Worm (Caenorhabditis elegans) whole organism, L3 larva: ENCODE data around the gene Y57G11C.5.

Source experiments
- ZK546.5 ChIP-seq: sonication (generic microtip); optimal IDR thresholded peaks from 2 replicates; lab custom pipeline; 2017; ENCODE audit warnings: missing biosample characterization, missing genetic modification characterization
- ceh-28 ChIP-seq: fragments of 150-350 bp; optimal IDR thresholded peaks from 2 replicates; lab custom pipeline; 2014; ENCODE audit warnings: missing biosample characterization, missing genetic modification reagents, missing genetic modification characterization
- egl-27 ChIP-seq: sonication (generic microtip); optimal IDR thresholded peaks from 4 replicates; lab custom pipeline; 2017; ENCODE audit warnings: missing biosample characterization, missing genetic modification reagents, missing genetic modification characterization
- elt-1 ChIP-seq: fragments of 150-350 bp; optimal IDR thresholded peaks from 2 replicates; lab custom pipeline; 2014; ENCODE audit warnings: missing biosample characterization, missing genetic modification characterization
- fos-1 ChIP-seq: fragments of 150-350 bp; optimal IDR thresholded peaks from 2 replicates; lab custom pipeline; 2014; ENCODE audit warnings: missing biosample characterization, missing genetic modification characterization
- mdl-1 ChIP-seq: fragments of 150-350 bp; optimal IDR thresholded peaks from 2 replicates; lab custom pipeline; 2014; ENCODE audit warnings: missing biosample characterization, missing genetic modification characterization
- nhr-77 ChIP-seq: fragments of 150-350 bp; optimal IDR thresholded peaks from 2 replicates; lab custom pipeline; 2014; ENCODE audit warnings: missing biosample characterization, missing genetic modification characterization
- pha-4 ChIP-seq: fragments of 150-350 bp; optimal IDR thresholded peaks from 2 replicates; lab custom pipeline; 2014; ENCODE audit warnings: missing biosample characterization, missing genetic modification reagents, missing genetic modification characterization
- skn-1 ChIP-seq: fragments of 150-350 bp; optimal IDR thresholded peaks from 2 replicates; lab custom pipeline; 2014; ENCODE audit warnings: missing biosample characterization, missing genetic modification characterization
- snpc-4 ChIP-seq: fragments of 150-350 bp; optimal IDR thresholded peaks from 2 replicates; lab custom pipeline; 2014; ENCODE audit warnings: missing biosample characterization, missing genetic modification characterization

- TF ChIP-seq fos-1 = no peak
- TF ChIP-seq egl-27 (tag; lab: Kevin White, UChicago) = no peak
- TF ChIP-seq skn-1 (tag; lab: Kevin White, UChicago) = no peak
- no peak for TF ChIP-seq snpc-4 (tag; lab: Kevin White, UChicago)
- TF ChIP-seq mdl-1 = no peak
- no peak for TF ChIP-seq nhr-77 (tag; lab: Kevin White, UChicago)
- no peak for TF ChIP-seq pha-4 (tag; lab: Kevin White, UChicago)
- TF ChIP-seq ceh-28 (tag; lab: Kevin White, UChicago) = no peak
- no peak for TF ChIP-seq ZK546.5 (tag; lab: Kevin White, UChicago)
- TF ChIP-seq elt-1 (tag; lab: Kevin White, UChicago) = no peak
Measured at ce11 chrIV:14799186-14799585, 34.0 kb upstream of the Y57G11C.5 start, which contains the start of gene Y57G11C.14.
